Worm (Caenorhabditis elegans): ENCODE data around the gene snb-7.

DNA sequence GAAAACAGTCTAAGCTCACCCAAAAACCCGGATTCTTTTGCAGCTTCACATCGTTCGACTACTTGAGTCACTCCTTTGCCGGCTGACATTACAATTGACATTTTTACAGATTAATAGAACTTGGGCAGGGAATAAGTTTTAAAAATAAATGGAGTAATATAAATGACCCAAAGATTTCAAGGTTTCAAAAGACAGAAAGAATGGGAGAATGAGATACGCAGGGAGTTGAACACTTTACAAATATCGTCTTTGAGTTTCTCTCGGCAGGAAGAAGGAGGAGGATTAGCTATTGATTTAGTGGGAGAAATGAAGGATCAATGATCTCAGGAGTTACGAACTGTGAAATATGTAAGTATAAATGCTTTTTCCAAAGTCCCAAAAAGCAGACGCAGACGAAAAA lies 25.3 kb downstream of the snb-7 start, which contains the start of gene K08E7.8:
- TF ChIP-seq ceh-36 (tag; optimal IDR thresholded peaks at IDR 0.05) (no peak), ama-1 (optimal IDR thresholded peaks at IDR 0.05) (no peak)

Measured in whole organism, early embryonic.